Worm (Caenorhabditis elegans) whole organism, mixed stage, embryonic: ENCODE measurements around the gene T02D1.4.

ENCODE experiments used
- M03D4.4 ChIP-seq: sonication (generic microtip); optimal IDR thresholded peaks from 2 replicates; lab custom pipeline; 2017; ENCODE audit warnings: mild to moderate bottlenecking, missing genetic modification characterization, missing compliant biosample characterization
- bed-3 ChIP-seq: fragments of 200-800 bp; sonication (Bioruptor generic); optimal IDR thresholded peaks from 3 replicates; lab custom pipeline; 2018; ENCODE audit warnings: mild to moderate bottlenecking, missing genetic modification characterization, moderate library complexity, missing compliant biosample characterization
- blmp-1 ChIP-seq: fragments of 150-350 bp; optimal IDR thresholded peaks from 2 replicates; lab custom pipeline; 2014; ENCODE audit warnings: missing biosample characterization, missing genetic modification characterization
- ceh-39 ChIP-seq: fragments of 150-350 bp; optimal IDR thresholded peaks from 2 replicates; lab custom pipeline; 2014; ENCODE audit warnings: missing biosample characterization, missing genetic modification characterization
- ceh-43 ChIP-seq: fragments of 200-800 bp; sonication (Bioruptor generic); optimal IDR thresholded peaks from 2 replicates; lab custom pipeline; 2018; ENCODE audit warnings: mild to moderate bottlenecking, missing genetic modification characterization, moderate library complexity, missing compliant biosample characterization
- ceh-83 ChIP-seq: fragments of 200-800 bp; sonication (Bioruptor generic); optimal IDR thresholded peaks from 2 replicates; lab custom pipeline; 2018; ENCODE audit warnings: mild to moderate bottlenecking, missing genetic modification characterization, missing compliant biosample characterization
- ces-1 ChIP-seq: fragments of 150-350 bp; optimal IDR thresholded peaks from 2 replicates; lab custom pipeline; 2014; ENCODE audit warnings: missing biosample characterization, missing genetic modification reagents, missing genetic modification characterization
- cnd-1 ChIP-seq: fragments of 200-800 bp; sonication (Bioruptor generic); optimal IDR thresholded peaks from 2 replicates; lab custom pipeline; 2018; ENCODE audit warnings: mild to moderate bottlenecking, missing genetic modification characterization, missing compliant biosample characterization
- drap-1 ChIP-seq: fragments of 200-800 bp; sonication (Bioruptor generic); optimal IDR thresholded peaks from 3 replicates; lab custom pipeline; 2018; ENCODE audit warnings: mild to moderate bottlenecking, missing genetic modification characterization, missing compliant biosample characterization
- elt-1 ChIP-seq: sonication (generic microtip); optimal IDR thresholded peaks from 2 replicates; lab custom pipeline; 2017; ENCODE audit warnings: missing genetic modification characterization, mild to moderate bottlenecking, missing compliant biosample characterization, antibody characterized with exemption, moderate library complexity, borderline replicate concordance; ENCODE audit not compliant: insufficient read depth
- elt-3 ChIP-seq: fragments of 150-350 bp; optimal IDR thresholded peaks from 2 replicates; lab custom pipeline; 2014; ENCODE audit warnings: missing biosample characterization, missing genetic modification characterization
- flh-1 ChIP-seq: fragments of 200-800 bp; sonication (Bioruptor generic); optimal IDR thresholded peaks from 2 replicates; lab custom pipeline; 2018; ENCODE audit warnings: mild to moderate bottlenecking, missing genetic modification characterization, moderate library complexity, missing compliant biosample characterization
- ham-2 ChIP-seq: fragments of 200-800 bp; sonication (Bioruptor generic); optimal IDR thresholded peaks from 2 replicates; lab custom pipeline; 2018; ENCODE audit warnings: mild to moderate bottlenecking, missing genetic modification characterization, missing compliant biosample characterization
- lin-13 ChIP-seq: fragments of 150-350 bp; optimal IDR thresholded peaks from 2 replicates; lab custom pipeline; 2014; ENCODE audit warnings: missing biosample characterization, missing genetic modification characterization
- lin-32 ChIP-seq: fragments of 200-800 bp; sonication (Bioruptor generic); optimal IDR thresholded peaks from 2 replicates; lab custom pipeline; 2018; ENCODE audit warnings: mild to moderate bottlenecking, missing genetic modification characterization, missing compliant biosample characterization
- lsy-2 ChIP-seq: fragments of 150-350 bp; optimal IDR thresholded peaks from 2 replicates; lab custom pipeline; 2014; ENCODE audit warnings: missing biosample characterization, missing genetic modification characterization
- mab-5 ChIP-seq: fragments of 150-350 bp; optimal IDR thresholded peaks from 2 replicates; lab custom pipeline; 2014; ENCODE audit warnings: missing biosample characterization, missing genetic modification characterization
- mep-1 ChIP-seq: fragments of 150-350 bp; optimal IDR thresholded peaks from 2 replicates; lab custom pipeline; 2017; ENCODE audit warnings: missing biosample characterization, missing genetic modification reagents, missing genetic modification characterization, inconsistent platforms
- mls-2 ChIP-seq: sonication (generic microtip); optimal IDR thresholded peaks from 2 replicates; lab custom pipeline; 2016; ENCODE audit warnings: mild to moderate bottlenecking, missing genetic modification characterization, moderate library complexity, missing compliant biosample characterization
- nhr-12 ChIP-seq: fragments of 150-350 bp; optimal IDR thresholded peaks from 2 replicates; lab custom pipeline; 2014; ENCODE audit warnings: missing biosample characterization, missing genetic modification characterization
- nhr-2 ChIP-seq: fragments of 150-350 bp; optimal IDR thresholded peaks from 2 replicates; lab custom pipeline; 2014; ENCODE audit warnings: missing biosample characterization, missing genetic modification characterization
- nhr-237 ChIP-seq: fragments of 150-350 bp; optimal IDR thresholded peaks from 2 replicates; lab custom pipeline; 2014; ENCODE audit warnings: missing biosample characterization, missing genetic modification characterization
- nhr-28 ChIP-seq: fragments of 150-350 bp; optimal IDR thresholded peaks from 2 replicates; lab custom pipeline; 2014; ENCODE audit warnings: missing biosample characterization, missing genetic modification characterization
- nhr-76 ChIP-seq: sonication (generic microtip); optimal IDR thresholded peaks from 2 replicates; lab custom pipeline; 2017; ENCODE audit warnings: missing biosample characterization, missing genetic modification characterization
- pha-4 ChIP-seq: fragments of 150-350 bp; optimal IDR thresholded peaks from 2 replicates; lab custom pipeline; 2018; ENCODE audit warnings: missing biosample characterization, missing genetic modification reagents, missing genetic modification characterization
- sem-2 ChIP-seq: fragments of 200-800 bp; sonication (Bioruptor generic); optimal IDR thresholded peaks from 2 replicates; lab custom pipeline; 2018; ENCODE audit warnings: mild to moderate bottlenecking, missing genetic modification characterization, missing compliant biosample characterization
- snpc-4 ChIP-seq: fragments of 150-350 bp; optimal IDR thresholded peaks from 2 replicates; lab custom pipeline; 2014; ENCODE audit warnings: missing biosample characterization, missing genetic modification characterization
- sptf-1 ChIP-seq: sonication (generic microtip); optimal IDR thresholded peaks from 2 replicates; lab custom pipeline; 2017; ENCODE audit warnings: mild to moderate bottlenecking, missing genetic modification characterization, moderate library complexity, missing compliant biosample characterization
- tbx-8 ChIP-seq: fragments of 200-800 bp; sonication (Bioruptor generic); optimal IDR thresholded peaks from 2 replicates; lab custom pipeline; 2018; ENCODE audit warnings: mild to moderate bottlenecking, missing genetic modification characterization, moderate library complexity, missing compliant biosample characterization
- unc-120 ChIP-seq: sonication (generic microtip); optimal IDR thresholded peaks from 2 replicates; lab custom pipeline; 2017; ENCODE audit warnings: missing genetic modification characterization, missing compliant biosample characterization; ENCODE audit not compliant: poor library complexity, severe bottlenecking
- unc-62 ChIP-seq: fragments of 150-350 bp; optimal IDR thresholded peaks from 2 replicates; lab custom pipeline; 2014; ENCODE audit warnings: missing biosample characterization, missing genetic modification reagents, missing genetic modification characterization
- zip-8 ChIP-seq: fragments of 150-350 bp; optimal IDR thresholded peaks from 2 replicates; lab custom pipeline; 2014; ENCODE audit warnings: missing biosample characterization, missing genetic modification characterization
- ztf-11 ChIP-seq: fragments of 150-350 bp; optimal IDR thresholded peaks from 2 replicates; lab custom pipeline; 2014; ENCODE audit warnings: missing biosample characterization, missing genetic modification characterization

The T02D1.4 gene

ce11 chrIV:17399455-17399854 is at the start of gene T02D1.4:
Gene T02D1.4, plus strand, starts transcription at chrIV:17399755.
- TF ChIP-seq blmp-1 (tag; lab: Kevin White, UChicago) = no peak
- TF ChIP-seq elt-3 (tag; lab: Kevin White, UChicago) = no peak
- no peak for TF ChIP-seq sptf-1 (tag; lab: Kevin White, UChicago)

DNA sequence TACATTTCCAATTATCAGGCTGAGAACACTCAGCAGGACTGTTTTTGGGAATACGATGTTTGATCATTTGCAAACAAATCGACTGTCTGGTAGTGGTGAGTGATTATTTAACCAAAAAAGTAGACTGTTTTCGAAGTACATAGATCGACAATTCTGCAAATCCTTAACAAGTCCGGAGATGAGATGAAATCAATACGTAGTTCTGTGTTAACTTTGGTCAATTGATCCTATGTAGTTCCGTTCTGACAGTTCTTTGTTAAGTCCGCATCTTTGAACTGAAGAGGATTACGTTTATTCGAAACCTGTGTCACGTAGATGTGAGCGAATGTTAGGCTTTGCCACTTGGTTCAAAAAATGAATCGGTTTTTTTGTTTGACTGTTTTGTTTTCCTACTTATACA is 48.0 kb upstream of the T02D1.4 start, which contains the start of gene clec-199:
Gene clec-199, plus strand, starts transcription at position 301 of the 400 bp plus-strand sequence.
- no peak for TF ChIP-seq zip-8 (tag; lab: Kevin White, UChicago)
- TF ChIP-seq ham-2 = no peak
- no peak for TF ChIP-seq tbx-8 (GFP tag; lab: Kevin White, UChicago)
- no peak for TF ChIP-seq ces-1 (GFP tag; lab: Kevin White, UChicago)
- no peak for TF ChIP-seq flh-1 (GFP tag; lab: Kevin White, UChicago)
- TF ChIP-seq unc-62 = no peak
- TF ChIP-seq mep-1 = no peak
- no peak for TF ChIP-seq ztf-11 (tag; lab: Kevin White, UChicago)
- TF ChIP-seq ceh-43 = no peak
- TF ChIP-seq elt-1 (tag; lab: Kevin White, UChicago) = no peak
- TF ChIP-seq bed-3 (GFP tag; lab: Kevin White, UChicago) = no peak

- TF ChIP-seq unc-62 = no peak
- TF ChIP-seq ces-1 (GFP tag; lab: Kevin White, UChicago) = no peak
- TF ChIP-seq nhr-2 = no peak
- no peak for TF ChIP-seq flh-1 (GFP tag; lab: Kevin White, UChicago)
- no peak for TF ChIP-seq ceh-39 (tag; lab: Kevin White, UChicago)
- no peak for TF ChIP-seq lin-32 (GFP tag; lab: Kevin White, UChicago)
- TF ChIP-seq elt-3 (tag; lab: Kevin White, UChicago) = no peak
- no peak for TF ChIP-seq ham-2
- no peak for TF ChIP-seq sptf-1 (tag; lab: Kevin White, UChicago)
- no peak for TF ChIP-seq snpc-4 (tag; lab: Kevin White, UChicago)
- no peak for TF ChIP-seq pha-4 (tag; lab: Kevin White, UChicago)
- TF ChIP-seq mep-1 = no peak
- no peak for TF ChIP-seq nhr-28 (tag; lab: Kevin White, UChicago)
- no peak for TF ChIP-seq nhr-12
- no peak for TF ChIP-seq drap-1 (GFP tag; lab: Kevin White, UChicago)
- no peak for TF ChIP-seq ceh-43
- no peak for TF ChIP-seq ceh-83
- TF ChIP-seq bed-3 (GFP tag; lab: Kevin White, UChicago) = no peak
- TF ChIP-seq sem-2 (GFP tag; lab: Kevin White, UChicago) = no peak
- TF ChIP-seq tbx-8 (GFP tag; lab: Kevin White, UChicago) = no peak
Measured at ce11 chrIV:17361143-17361542, 38.4 kb upstream of the T02D1.4 start, which contains the start of gene clec-202. Gene clec-202, plus strand, starts transcription at chrIV:17361443.

ce11 chrIV:17367294-17367693 is 32.3 kb upstream of the T02D1.4 start, which contains the start of gene zipt-17:
Gene zipt-17, minus strand, starts transcription at chrIV:17367394.
- TF ChIP-seq flh-1 (GFP tag; lab: Kevin White, UChicago) (no peak), sptf-1 (tag; lab: Kevin White, UChicago) (no peak), nhr-237 (tag; lab: Kevin White, UChicago) (no peak), mls-2 (tag; lab: Kevin White, UChicago) (no peak), nhr-28 (tag; lab: Kevin White, UChicago) (no peak), mab-5 (tag; lab: Kevin White, UChicago) (no peak), bed-3 (GFP tag; lab: Kevin White, UChicago) (no peak), nhr-2 (no peak), ztf-11 (tag; lab: Kevin White, UChicago) (no peak), sem-2 (GFP tag; lab: Kevin White, UChicago) (no peak), unc-62 (no peak), lin-32 (GFP tag; lab: Kevin White, UChicago) (no peak), ham-2 (no peak), tbx-8 (GFP tag; lab: Kevin White, UChicago) (no peak), blmp-1 (tag; lab: Kevin White, UChicago) (no peak), unc-120 (no peak), cnd-1 (no peak), nhr-76 (tag; lab: Kevin White, UChicago) (no peak), snpc-4 (tag; lab: Kevin White, UChicago) (no peak), zip-8 (tag; lab: Kevin White, UChicago) (no peak)

ce11 chrIV:17368292-17368691 is 31.3 kb upstream of the T02D1.4 start, which contains the start of gene trh-1:
Gene trh-1, plus strand, starts transcription at chrIV:17368592.
- TF ChIP-seq elt-3 (tag; lab: Kevin White, UChicago) (no peak), lsy-2 (tag; lab: Kevin White, UChicago) (no peak), mls-2 (tag; lab: Kevin White, UChicago) (no peak), ceh-39 (tag; lab: Kevin White, UChicago) (no peak), lin-13 (tag; lab: Kevin White, UChicago) (no peak), M03D4.4 (tag; lab: Kevin White, UChicago) (no peak), sptf-1 (tag; lab: Kevin White, UChicago) (no peak), unc-62 (no peak), ham-2 (no peak), nhr-2 (no peak), flh-1 (GFP tag; lab: Kevin White, UChicago) (no peak), snpc-4 (tag; lab: Kevin White, UChicago) (no peak), ces-1 (GFP tag; lab: Kevin White, UChicago) (no peak), ceh-83 (no peak), unc-120 (no peak), sem-2 (GFP tag; lab: Kevin White, UChicago) (no peak), tbx-8 (GFP tag; lab: Kevin White, UChicago) (no peak)
